Fruit fly (Drosophila melanogaster): ENCODE measurements around the gene Acsx1R.
A peak's percentile ranks its signal among the peaks of the same experiment; 100 is the strongest.

Acsx1R gene

DNA sequence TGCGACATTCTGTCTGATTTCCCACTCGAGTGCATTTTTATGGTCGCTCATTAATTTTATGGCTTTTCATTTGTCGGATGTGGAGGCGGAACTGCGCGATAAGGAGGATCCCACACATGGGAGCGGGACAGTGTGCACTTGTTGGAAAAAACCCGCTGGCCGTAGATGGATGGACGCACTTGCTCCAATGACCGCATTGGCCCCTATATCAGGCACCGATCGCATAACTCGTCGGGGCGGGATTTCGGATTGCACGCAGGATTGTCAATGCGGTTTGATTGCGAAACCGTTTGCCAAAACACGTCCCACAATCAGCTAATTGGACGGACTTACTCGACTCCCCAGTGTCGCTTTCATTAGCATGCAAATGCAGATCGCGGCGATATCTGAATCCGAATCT is 34.4 kb upstream of the Acsx1R start:
- no peak for TF ChIP-seq oc (tag; optimal IDR thresholded peaks at IDR 0.05)
- no peak for TF ChIP-seq crol (GFP tag; IDR thresholded peaks at IDR 0.05)
- TF ChIP-seq nmo (GFP tag; optimal IDR thresholded peaks at IDR 0.05), result no peak
- TF ChIP-seq jigr1 (GFP tag; IDR thresholded peaks at IDR 0.05), result no peak
- TF ChIP-seq pnt (GFP tag; optimal IDR thresholded peaks at IDR 0.05), result no peak
- TF ChIP-seq lbe (GFP tag; optimal IDR thresholded peaks at IDR 0.05), result no peak
- TF ChIP-seq lov (optimal IDR thresholded peaks at IDR 0.05), result no peak
- TF ChIP-seq lov (GFP tag; IDR thresholded peaks at IDR 0.05), result no peak
- TF ChIP-seq sima (GFP tag; optimal IDR thresholded peaks at IDR 0.05), result no peak
- TF ChIP-seq CG12155 (GFP tag; optimal IDR thresholded peaks at IDR 0.05), result no peak
- no peak for TF ChIP-seq dpn (GFP tag; optimal IDR thresholded peaks at IDR 0.05)
- no peak for TF ChIP-seq CG17361 (GFP tag; IDR thresholded peaks at IDR 0.05)
- TF ChIP-seq zen2 (GFP tag; IDR thresholded peaks at IDR 0.05; ENCODE audit: partially characterized antibody), result no peak
- no peak for TF ChIP-seq yki (optimal IDR thresholded peaks at IDR 0.05)
- no peak for TF ChIP-seq seq (GFP tag; IDR thresholded peaks at IDR 0.05)
- no peak for TF ChIP-seq tgo (GFP tag; IDR thresholded peaks at IDR 0.05)
- no peak for TF ChIP-seq CTCF (GFP tag; optimal IDR thresholded peaks at IDR 0.05)
- no peak for TF ChIP-seq CG16813 (GFP tag; IDR thresholded peaks at IDR 0.05; ENCODE audit: partially characterized antibody)
- no peak for TF ChIP-seq tna (GFP tag; IDR thresholded peaks at IDR 0.05; ENCODE audit: partially characterized antibody)
- no peak for TF ChIP-seq hbn (GFP tag; IDR thresholded peaks at IDR 0.05; ENCODE audit: partially characterized antibody)

DNA sequence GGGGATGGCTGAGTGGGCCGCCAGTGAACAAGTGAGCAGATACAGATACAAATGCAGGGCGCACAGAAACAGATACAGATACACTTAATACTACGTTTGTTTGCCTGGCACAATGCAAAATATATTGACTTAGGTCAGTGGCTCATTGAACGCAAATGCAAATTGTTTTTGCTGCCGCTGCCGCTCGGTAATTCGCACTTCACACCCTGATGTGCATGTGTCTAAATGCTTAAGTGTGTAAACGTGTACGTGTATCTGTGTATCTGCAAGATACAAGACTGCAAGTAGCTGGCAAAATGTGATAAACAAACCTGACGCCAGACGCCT is 31.3 kb upstream of the Acsx1R start:
- no peak for TF ChIP-seq vvl (GFP tag; IDR thresholded peaks at IDR 0.05)
- TF ChIP-seq CG15479 (GFP tag; optimal IDR thresholded peaks at IDR 0.05), result peak; percentile 67

DNA sequence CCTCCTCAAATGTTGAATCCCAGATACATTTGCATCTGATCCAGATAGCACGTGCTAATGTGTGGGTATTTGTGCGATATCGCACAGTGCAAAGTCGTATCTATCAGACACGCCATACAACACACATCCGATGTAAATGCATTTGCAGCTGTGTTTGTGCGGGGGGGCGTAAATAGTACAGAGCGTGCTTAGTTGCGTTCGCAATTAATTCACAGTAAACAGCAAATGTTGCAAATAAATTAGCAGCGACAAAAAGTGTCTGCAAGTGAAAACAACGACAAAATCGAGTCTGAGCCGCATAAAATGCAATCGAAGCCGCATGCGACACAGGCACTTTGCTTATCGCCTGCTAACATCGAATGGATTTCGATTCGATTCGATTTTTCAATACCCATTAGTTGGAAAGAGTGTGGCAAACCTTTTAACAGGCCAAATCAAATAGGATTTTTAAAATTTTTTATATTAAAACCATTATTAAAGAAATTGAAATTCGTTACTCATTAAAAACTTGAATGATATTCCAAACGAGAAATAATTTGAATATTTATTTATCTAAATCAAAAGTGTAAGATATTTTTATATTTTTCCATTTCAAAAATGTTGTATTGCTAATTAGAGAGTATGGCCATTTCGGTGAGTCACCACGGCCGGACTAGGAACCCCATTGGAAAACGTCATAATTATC is 30.8 kb upstream of the Acsx1R start:
- TF ChIP-seq CG18262 (tag; optimal IDR thresholded peaks at IDR 0.05), result peak; percentile 50
- no peak for TF ChIP-seq CG12744 (GFP tag; optimal IDR thresholded peaks at IDR 0.05)
- no peak for TF ChIP-seq CG7745 (tag; optimal IDR thresholded peaks at IDR 0.05)
- peak; percentile 32 for TF ChIP-seq dmrt11E (tag; optimal IDR thresholded peaks at IDR 0.05)
- TF ChIP-seq CG2712 (tag; optimal IDR thresholded peaks at IDR 0.05), result peak; percentile 43
- no peak for TF ChIP-seq ranshi (GFP tag; IDR thresholded peaks at IDR 0.05)
- no peak for TF ChIP-seq CG32767 (GFP tag; IDR thresholded peaks at IDR 0.05)
- TF ChIP-seq Drgx (GFP tag; IDR thresholded peaks at IDR 0.05), result peak; percentile 22; the same call in 1 of the 2 replicates
- TF ChIP-seq org-1 (GFP tag; optimal IDR thresholded peaks at IDR 0.05), result no peak
- no peak for TF ChIP-seq Dll (GFP tag; IDR thresholded peaks at IDR 0.05; ENCODE audit: partially characterized antibody)
- TF ChIP-seq CG2116 (GFP tag; optimal IDR thresholded peaks at IDR 0.05), result no peak
- no peak for TF ChIP-seq CG10959 (GFP tag; IDR thresholded peaks at IDR 0.05)
- TF ChIP-seq CG8478 (optimal IDR thresholded peaks at IDR 0.05), result no peak
- peak; percentile 4 for TF ChIP-seq gem (tag; optimal IDR thresholded peaks at IDR 0.05)
- TF ChIP-seq chn (GFP tag; optimal IDR thresholded peaks at IDR 0.05), result no peak
- no peak for TF ChIP-seq CG3995 (GFP tag; optimal IDR thresholded peaks at IDR 0.05)
- TF ChIP-seq CG17385 (GFP tag; optimal IDR thresholded peaks at IDR 0.05), result no peak
- TF ChIP-seq CG31441 (GFP tag; IDR thresholded peaks at IDR 0.05), result peak; percentile 46; the same call in 1 of the 2 replicates
- TF ChIP-seq Ets65A (GFP tag), result peak; percentile 82
- TF ChIP-seq CG2129 (GFP tag; IDR thresholded peaks at IDR 0.05; ENCODE audit: partially characterized antibody), result no peak
- no peak for TF ChIP-seq CG13894 (tag; optimal IDR thresholded peaks at IDR 0.05)
- TF ChIP-seq phol (tag; optimal IDR thresholded peaks at IDR 0.05), result peak; percentile 0
- no peak for TF ChIP-seq CG7928 (GFP tag; optimal IDR thresholded peaks at IDR 0.05)
- TF ChIP-seq psq (GFP tag; optimal IDR thresholded peaks at IDR 0.05), result no peak
- peak; percentile 18 for TF ChIP-seq CG15479 (GFP tag; optimal IDR thresholded peaks at IDR 0.05)
- no peak for TF ChIP-seq CG12155 (GFP tag; optimal IDR thresholded peaks at IDR 0.05)
- TF ChIP-seq CG17361 (GFP tag; IDR thresholded peaks at IDR 0.05), result peak; percentile 49; the same call in 2 of the 3 replicates

Measured in whole organism, embryonic.